Worm (Caenorhabditis elegans) whole organism, L3 larva: ENCODE results near the gene F45F2.10.

Experiments used
- R02D3.7 ChIP-seq: fragments of 150-350 bp; optimal IDR thresholded peaks from 2 replicates; lab custom pipeline; 2014; ENCODE audit warnings: missing biosample characterization, missing genetic modification characterization
- ZK546.5 ChIP-seq: sonication (generic microtip); optimal IDR thresholded peaks from 2 replicates; lab custom pipeline; 2017; ENCODE audit warnings: missing biosample characterization, missing genetic modification characterization
- ama-1 ChIP-seq: fragments of 150-350 bp; optimal IDR thresholded peaks from 2 replicates; lab custom pipeline; 2018
- ceh-16 ChIP-seq: sonication (generic microtip); optimal IDR thresholded peaks from 2 replicates; lab custom pipeline; 2017; ENCODE audit warnings: missing biosample characterization, missing genetic modification characterization
- daf-12 ChIP-seq: fragments of 150-350 bp; optimal IDR thresholded peaks from 2 replicates; lab custom pipeline; 2014; ENCODE audit warnings: missing biosample characterization, missing genetic modification reagents, missing genetic modification characterization
- egl-27 ChIP-seq: sonication (generic microtip); optimal IDR thresholded peaks from 4 replicates; lab custom pipeline; 2017; ENCODE audit warnings: missing biosample characterization, missing genetic modification reagents, missing genetic modification characterization
- egl-5 ChIP-seq: fragments of 150-350 bp; optimal IDR thresholded peaks from 2 replicates; lab custom pipeline; 2017; ENCODE audit warnings: missing biosample characterization, missing genetic modification reagents, missing genetic modification characterization, inconsistent platforms
- elt-2 ChIP-seq: sonication (generic microtip); optimal IDR thresholded peaks from 2 replicates; lab custom pipeline; 2016; ENCODE audit warnings: missing genetic modification reagents, mild to moderate bottlenecking, missing genetic modification characterization, missing compliant biosample characterization
- elt-3 ChIP-seq, 3 experiments: fragments of 150-350 bp in 1 of 3; sonication (generic microtip) in 2 of 3; optimal IDR thresholded peaks; 2 replicates in 2 of 3; 4 replicates in 1 of 3; lab custom pipeline; 2014 to 2017; ENCODE audit warnings: missing biosample characterization in 3 of 3, missing genetic modification characterization in 3 of 3
- hmg-11 ChIP-seq: sonication (generic microtip); optimal IDR thresholded peaks from 2 replicates; lab custom pipeline; 2016; ENCODE audit warnings: missing genetic modification characterization, missing compliant biosample characterization
- jun-1 ChIP-seq: fragments of 150-350 bp; optimal IDR thresholded peaks from 2 replicates; lab custom pipeline; 2014; ENCODE audit warnings: missing biosample characterization, missing genetic modification reagents, missing genetic modification characterization
- lin-15B ChIP-seq: fragments of 150-350 bp; optimal IDR thresholded peaks from 2 replicates; lab custom pipeline; 2014; ENCODE audit warnings: missing biosample characterization, missing genetic modification characterization
- lin-39 ChIP-seq: fragments of 150-350 bp; optimal IDR thresholded peaks from 2 replicates; lab custom pipeline; 2018; ENCODE audit warnings: missing biosample characterization, missing genetic modification reagents, missing genetic modification characterization
- lsy-12 ChIP-seq: sonication (generic microtip); optimal IDR thresholded peaks from 2 replicates; lab custom pipeline; 2016; ENCODE audit warnings: mild to moderate bottlenecking, missing genetic modification characterization, missing compliant biosample characterization
- mdl-1 ChIP-seq: fragments of 150-350 bp; optimal IDR thresholded peaks from 2 replicates; lab custom pipeline; 2014; ENCODE audit warnings: missing biosample characterization, missing genetic modification characterization
- mml-1 ChIP-seq: fragments of 150-350 bp; sonication (generic microtip); optimal IDR thresholded peaks from 3 replicates; lab custom pipeline; 2014; ENCODE audit warnings: missing biosample characterization, missing genetic modification characterization
- nfya-1 ChIP-seq: sonication (generic microtip); optimal IDR thresholded peaks from 2 replicates; lab custom pipeline; 2017; ENCODE audit warnings: missing genetic modification characterization, mild to moderate bottlenecking, missing compliant biosample characterization, antibody characterized with exemption, moderate library complexity; ENCODE audit not compliant: insufficient read depth
- nhr-11 ChIP-seq: fragments of 150-350 bp; optimal IDR thresholded peaks from 2 replicates; lab custom pipeline; 2014; ENCODE audit warnings: missing biosample characterization, missing genetic modification characterization
- nhr-23 ChIP-seq: fragments of 150-350 bp; optimal IDR thresholded peaks from 2 replicates; lab custom pipeline; 2014; ENCODE audit warnings: missing biosample characterization, missing genetic modification reagents, missing genetic modification characterization
- nhr-237 ChIP-seq: fragments of 150-350 bp; optimal IDR thresholded peaks from 2 replicates; lab custom pipeline; 2014; ENCODE audit warnings: missing biosample characterization, missing genetic modification characterization
- nhr-25 ChIP-seq: sonication (generic microtip); optimal IDR thresholded peaks from 2 replicates; lab custom pipeline; 2017; ENCODE audit warnings: missing biosample characterization, missing genetic modification characterization
- nhr-28 ChIP-seq: fragments of 150-350 bp; optimal IDR thresholded peaks from 2 replicates; lab custom pipeline; 2014; ENCODE audit warnings: missing biosample characterization, missing genetic modification characterization
- nhr-67 ChIP-seq: fragments of 150-350 bp; optimal IDR thresholded peaks from 2 replicates; lab custom pipeline; 2014; ENCODE audit warnings: missing biosample characterization, missing genetic modification characterization
- nhr-76 ChIP-seq: fragments of 150-350 bp; sonication (generic microtip); optimal IDR thresholded peaks from 5 replicates; lab custom pipeline; 2014; ENCODE audit warnings: missing biosample characterization, missing genetic modification characterization
- nhr-77 ChIP-seq: fragments of 150-350 bp; optimal IDR thresholded peaks from 2 replicates; lab custom pipeline; 2014; ENCODE audit warnings: missing biosample characterization, missing genetic modification characterization
- pha-4 ChIP-seq: fragments of 150-350 bp; optimal IDR thresholded peaks from 2 replicates; lab custom pipeline; 2014; ENCODE audit warnings: missing biosample characterization, missing genetic modification reagents, missing genetic modification characterization
- pqm-1 ChIP-seq: fragments of 150-350 bp; optimal IDR thresholded peaks from 2 replicates; lab custom pipeline; 2017; ENCODE audit warnings: missing biosample characterization, missing genetic modification characterization, inconsistent platforms
- sea-2 ChIP-seq: fragments of 150-350 bp; sonication (generic microtip); optimal IDR thresholded peaks from 4 replicates; lab custom pipeline; 2014; ENCODE audit warnings: missing biosample characterization, missing genetic modification reagents, missing genetic modification characterization
- skn-1 ChIP-seq: fragments of 150-350 bp; optimal IDR thresholded peaks from 2 replicates; lab custom pipeline; 2014; ENCODE audit warnings: missing biosample characterization, missing genetic modification characterization
- snpc-4 ChIP-seq: fragments of 150-350 bp; optimal IDR thresholded peaks from 2 replicates; lab custom pipeline; 2014; ENCODE audit warnings: missing biosample characterization, missing genetic modification characterization
- tbx-2 ChIP-seq: sonication (generic microtip); optimal IDR thresholded peaks from 2 replicates; lab custom pipeline; 2016; ENCODE audit warnings: mild to moderate bottlenecking, missing genetic modification characterization, missing compliant biosample characterization
- unc-39 ChIP-seq: sonication (generic microtip); optimal IDR thresholded peaks from 4 replicates; lab custom pipeline; 2017; ENCODE audit warnings: missing biosample characterization, missing genetic modification characterization
- unc-62 ChIP-seq: fragments of 150-350 bp; sonication (generic microtip); optimal IDR thresholded peaks from 4 replicates; lab custom pipeline; 2014; ENCODE audit warnings: missing biosample characterization, missing genetic modification reagents, missing genetic modification characterization
- zag-1 ChIP-seq: fragments of 150-350 bp; optimal IDR thresholded peaks from 2 replicates; lab custom pipeline; 2014; ENCODE audit warnings: missing biosample characterization, missing genetic modification characterization
- ztf-4 ChIP-seq: fragments of 150-350 bp; optimal IDR thresholded peaks from 2 replicates; lab custom pipeline; 2014; ENCODE audit warnings: missing biosample characterization, missing genetic modification characterization

F45F2.10 gene

DNA sequence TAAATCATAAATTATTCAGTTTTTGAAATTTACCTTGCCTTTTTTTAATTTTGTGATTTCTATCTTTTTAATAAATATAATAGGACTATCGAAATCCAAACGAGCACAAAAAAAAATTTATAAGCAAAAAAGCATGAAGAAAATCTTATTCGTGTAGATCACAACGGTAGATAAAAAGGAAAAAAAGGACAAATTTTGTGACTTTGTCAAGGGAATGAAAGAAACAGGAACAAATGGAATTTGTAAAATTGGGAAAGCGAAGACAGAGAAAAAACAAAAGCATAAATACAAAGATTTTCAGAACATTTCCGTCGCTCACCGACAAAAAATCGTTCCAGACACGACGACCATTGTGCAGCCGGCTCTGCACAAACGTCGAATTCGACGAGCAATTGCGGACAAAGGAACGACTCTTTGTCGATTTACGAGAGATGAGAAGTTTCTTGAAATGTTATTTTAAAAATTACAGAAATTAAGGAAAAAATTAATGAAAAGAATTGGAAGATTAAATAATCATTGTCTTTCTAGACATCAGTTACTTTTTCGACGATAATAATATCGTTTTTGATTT is at the start of gene F45F2.10:
Gene F45F2.10, minus strand, starts transcription at position 51 of the 571 bp plus-strand sequence.
- TF ChIP-seq nhr-77 (tag; lab: Kevin White, UChicago), result no peak
- no peak for TF ChIP-seq nhr-28 (tag; lab: Kevin White, UChicago)
- no peak for TF ChIP-seq zag-1 (tag; lab: Kevin White, UChicago)
- peak; percentile 45 for TF ChIP-seq pha-4 (tag; lab: Kevin White, UChicago)
- peak; percentile 26 for TF ChIP-seq elt-2 (tag; lab: Kevin White, UChicago)
- no peak for TF ChIP-seq nhr-237 (tag; lab: Kevin White, UChicago)
- TF ChIP-seq mml-1 (tag; lab: Kevin White, UChicago), result no peak
- TF ChIP-seq nhr-11 (tag; lab: Kevin White, UChicago), result no peak
- TF ChIP-seq ZK546.5 (tag; lab: Kevin White, UChicago), result no peak
- peak; percentile 10 for TF ChIP-seq lin-39
- peak; percentile 9 for TF ChIP-seq lin-15B (tag; lab: Kevin White, UChicago)
- TF ChIP-seq nhr-25, result no peak
- TF ChIP-seq R02D3.7 (tag; lab: Kevin White, UChicago), result peak; percentile 76
- no peak for TF ChIP-seq nfya-1 (tag; lab: Kevin White, UChicago)
- no peak for TF ChIP-seq ama-1
- TF ChIP-seq nhr-67, result no peak
- peak; percentile 25 for TF ChIP-seq snpc-4 (tag; lab: Kevin White, UChicago)
- TF ChIP-seq, all 47 proteins: peak for 6

DNA sequence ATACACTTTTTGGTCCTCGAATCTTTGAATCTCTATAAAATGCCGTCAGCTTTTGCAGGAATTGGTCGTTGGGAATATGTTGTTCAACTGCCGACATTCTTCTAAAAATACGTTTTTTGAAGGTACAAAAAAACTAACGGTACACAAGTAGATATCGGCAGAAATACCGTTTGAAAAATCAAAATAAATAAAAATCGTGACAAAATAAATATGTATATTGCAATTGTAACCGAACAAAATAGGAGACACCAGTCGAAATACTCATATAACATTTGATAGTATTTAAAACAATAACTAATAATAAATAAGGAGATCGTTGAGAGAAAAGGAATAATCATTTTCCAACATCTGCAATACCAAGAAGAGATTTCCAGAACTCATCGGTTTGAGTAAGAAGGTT is 46.4 kb upstream of the F45F2.10 start, which contains the start of gene F25G6.8:
Gene F25G6.8, minus strand, starts transcription at position 101 of the 400 bp plus-strand sequence.
- TF ChIP-seq nhr-28 (tag; lab: Kevin White, UChicago) (no peak), nhr-67 (no peak), nhr-76 (tag; lab: Kevin White, UChicago) (no peak), unc-39 (tag; lab: Kevin White, UChicago) (no peak), snpc-4 (tag; lab: Kevin White, UChicago) (no peak), pha-4 (tag; lab: Kevin White, UChicago) (no peak), hmg-11 (no peak), lsy-12 (tag; lab: Kevin White, UChicago) (no peak), daf-12 (tag; lab: Kevin White, UChicago) (no peak), ZK546.5 (tag; lab: Kevin White, UChicago) (no peak), tbx-2 (tag; lab: Kevin White, UChicago) (no peak), egl-5 (no peak)

DNA sequence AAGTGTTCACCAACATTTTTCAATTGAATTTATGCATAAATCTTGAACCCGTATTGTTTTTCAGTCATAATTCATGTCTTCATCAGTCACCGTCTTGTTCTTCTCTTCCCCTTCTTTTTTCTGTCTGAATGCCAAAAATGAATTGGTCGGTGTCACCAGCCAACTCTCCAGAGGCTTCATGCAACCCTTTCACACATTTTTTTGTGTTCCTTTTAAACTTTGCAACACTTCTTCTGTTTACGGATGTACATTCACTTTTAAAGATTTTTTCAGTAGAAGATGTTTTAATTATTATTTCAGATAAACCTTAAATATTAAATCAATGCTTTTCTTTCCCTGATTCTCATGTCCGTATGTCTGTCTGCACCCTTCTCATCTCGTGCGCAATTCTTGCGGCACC is 42.2 kb upstream of the F45F2.10 start, which contains the start of gene acr-16:
Gene acr-16, plus strand, starts transcription at position 301 of the 400 bp plus-strand sequence.
- no peak for TF ChIP-seq lin-39
- TF ChIP-seq nhr-23 (tag; lab: Kevin White, UChicago), result no peak
- no peak for TF ChIP-seq egl-5
- TF ChIP-seq jun-1 (tag; lab: Kevin White, UChicago), result no peak
- no peak for TF ChIP-seq ceh-16
- TF ChIP-seq mdl-1, result no peak
- TF ChIP-seq egl-27 (tag; lab: Kevin White, UChicago), result no peak

DNA sequence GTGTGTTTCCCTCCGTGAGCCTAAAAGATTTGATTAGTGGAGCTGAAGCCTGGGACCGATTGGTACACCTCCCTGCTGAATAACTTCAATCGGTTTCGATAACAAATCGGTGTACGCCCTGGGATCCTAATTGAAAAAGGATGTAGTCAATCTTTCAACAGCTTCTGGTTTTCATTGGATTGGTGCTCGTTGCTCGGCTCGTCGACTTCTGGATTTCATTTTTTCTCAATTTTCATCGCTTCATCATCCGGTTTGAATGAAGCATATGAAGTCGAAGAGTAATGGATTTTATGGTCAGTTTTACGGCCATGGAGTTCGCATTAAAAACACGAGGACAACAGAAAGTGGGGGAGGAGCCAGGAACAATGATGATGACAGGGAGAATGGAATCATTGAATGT is 37.3 kb upstream of the F45F2.10 start:
- no peak for TF ChIP-seq pqm-1 (tag; lab: Kevin White, UChicago)
- no peak for TF ChIP-seq nhr-67
- no peak for TF ChIP-seq sea-2 (GFP tag; lab: Kevin White, UChicago)
- no peak for TF ChIP-seq mdl-1
- TF ChIP-seq unc-39 (tag; lab: Kevin White, UChicago), result no peak
- no peak for TF ChIP-seq nhr-11 (tag; lab: Kevin White, UChicago)
- TF ChIP-seq daf-12 (tag; lab: Kevin White, UChicago), result no peak
- TF ChIP-seq elt-3 (tag; optimal IDR thresholded peaks at IDR 0.05; lab: Kevin White, UChicago), result no peak
- no peak for TF ChIP-seq nhr-23 (tag; lab: Kevin White, UChicago)
- TF ChIP-seq ztf-4 (tag; lab: Kevin White, UChicago), result no peak
- TF ChIP-seq zag-1 (tag; lab: Kevin White, UChicago), result no peak
- no peak for TF ChIP-seq ama-1
- no peak for TF ChIP-seq elt-2 (tag; lab: Kevin White, UChicago)
- TF ChIP-seq lin-15B (tag; lab: Kevin White, UChicago), result no peak

DNA sequence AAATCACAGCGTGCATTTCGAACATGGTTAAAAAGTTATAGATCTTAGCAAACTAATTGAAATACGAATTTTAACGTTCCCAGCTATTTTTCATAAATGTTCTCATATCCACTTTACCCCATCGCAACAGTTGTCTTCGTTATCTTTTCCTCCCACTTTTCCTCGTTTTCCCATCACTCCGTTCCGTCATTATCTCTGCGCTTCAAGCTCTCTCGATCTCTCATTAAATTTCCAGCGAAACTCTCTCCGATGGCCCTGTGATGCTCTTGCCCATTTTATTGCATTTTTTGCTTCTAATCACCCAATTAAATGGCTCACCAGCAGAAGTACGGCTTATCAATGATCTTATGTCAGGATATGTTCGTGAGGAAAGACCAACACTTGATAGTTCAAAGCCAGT is 33.8 kb upstream of the F45F2.10 start, which contains the start of gene acr-15:
Gene acr-15, plus strand, starts transcription at position 236 of the 400 bp plus-strand sequence.
- TF ChIP-seq unc-39 (tag; lab: Kevin White, UChicago) (no peak), elt-3 (tag; optimal IDR thresholded peaks at IDR 0.05; lab: Kevin White, UChicago) (no peak), unc-62 (GFP tag; lab: Kevin White, UChicago) (no peak), skn-1 (tag; lab: Kevin White, UChicago) (no peak), egl-5 (peak; percentile 97), tbx-2 (tag; lab: Kevin White, UChicago) (no peak), elt-2 (tag; lab: Kevin White, UChicago) (no peak), mml-1 (tag; lab: Kevin White, UChicago) (no peak)
